Worm (Caenorhabditis elegans) whole organism, L3 larva: Measurements from ENCODE around the gene F55B12.10.

Source experiments
- ceh-82 ChIP-seq: fragments of 150-350 bp; optimal IDR thresholded peaks from 2 replicates; lab custom pipeline; 2014; ENCODE audit warnings: missing biosample characterization, missing genetic modification characterization
- daf-12 ChIP-seq: fragments of 150-350 bp; optimal IDR thresholded peaks from 2 replicates; lab custom pipeline; 2014; ENCODE audit warnings: missing biosample characterization, missing genetic modification reagents, missing genetic modification characterization
- elt-2 ChIP-seq: sonication (generic microtip); optimal IDR thresholded peaks from 2 replicates; lab custom pipeline; 2016; ENCODE audit warnings: missing genetic modification reagents, mild to moderate bottlenecking, missing genetic modification characterization, missing compliant biosample characterization
- eor-1 ChIP-seq, 2 experiments: fragments of 150-350 bp; optimal IDR thresholded peaks; 2 replicates each; lab custom pipeline; 2014 to 2018; ENCODE audit warnings: missing biosample characterization in 2 of 2, missing genetic modification characterization in 2 of 2
- lin-39 ChIP-seq: fragments of 150-350 bp; optimal IDR thresholded peaks from 2 replicates; lab custom pipeline; 2018; ENCODE audit warnings: missing biosample characterization, missing genetic modification reagents, missing genetic modification characterization
- nfya-1 ChIP-seq: sonication (generic microtip); optimal IDR thresholded peaks from 2 replicates; lab custom pipeline; 2017; ENCODE audit warnings: missing genetic modification characterization, mild to moderate bottlenecking, missing compliant biosample characterization, antibody characterized with exemption, moderate library complexity; ENCODE audit not compliant: insufficient read depth
- nhr-12 ChIP-seq: fragments of 150-350 bp; optimal IDR thresholded peaks from 2 replicates; lab custom pipeline; 2014; ENCODE audit warnings: missing biosample characterization, missing genetic modification characterization
- skn-1 ChIP-seq: fragments of 150-350 bp; optimal IDR thresholded peaks from 2 replicates; lab custom pipeline; 2014; ENCODE audit warnings: missing biosample characterization, missing genetic modification characterization
- unc-62 ChIP-seq: fragments of 150-350 bp; sonication (generic microtip); optimal IDR thresholded peaks from 4 replicates; lab custom pipeline; 2014; ENCODE audit warnings: missing biosample characterization, missing genetic modification reagents, missing genetic modification characterization
- ztf-4 ChIP-seq: fragments of 150-350 bp; optimal IDR thresholded peaks from 2 replicates; lab custom pipeline; 2014; ENCODE audit warnings: missing biosample characterization, missing genetic modification characterization

ce11 chrV:13794046-13794445 lies 45.5 kb upstream of the F55B12.10 start:
- TF ChIP-seq unc-62 (GFP tag; lab: Kevin White, UChicago) (no peak), nhr-12 (tag; lab: Kevin White, UChicago) (no peak), daf-12 (tag; lab: Kevin White, UChicago) (no peak), skn-1 (tag; lab: Kevin White, UChicago) (no peak), nfya-1 (no peak), elt-2 (tag; lab: Kevin White, UChicago) (no peak), ztf-4 (tag; lab: Kevin White, UChicago) (no peak), ceh-82 (no peak), eor-1 (tag; optimal IDR thresholded peaks at IDR 0.05; lab: Kevin White, UChicago) (no peak), lin-39 (tag; lab: Kevin White, UChicago) (no peak)
